Fruit fly (Drosophila melanogaster) whole organism, adult: Measurements from ENCODE around the gene Rtca.

Source experiments
- CG11617 ChIP-seq: fragments of 200-800 bp; sonication (Bioruptor generic); optimal IDR thresholded peaks from 2 replicates; lab custom pipeline; 2017; ENCODE audit warnings: mild to moderate bottlenecking, missing biosample characterization, missing genetic modification reagents, missing genetic modification characterization
- CG12768 ChIP-seq: fragments of 200-800 bp; sonication (Bioruptor generic); optimal IDR thresholded peaks from 2 replicates; lab custom pipeline; 2017; ENCODE audit warnings: missing biosample characterization, missing genetic modification characterization, mild to moderate bottlenecking, moderate library complexity, missing genetic modification reagents
- CG14711 ChIP-seq: fragments of 200-800 bp; sonication (Bioruptor generic); optimal IDR thresholded peaks from 2 replicates; lab custom pipeline; 2018; ENCODE audit warnings: missing biosample characterization, mild to moderate bottlenecking, missing genetic modification characterization, moderate library complexity
- CG1620 ChIP-seq: fragments of 200-800 bp; sonication (Bioruptor generic); optimal IDR thresholded peaks from 2 replicates; lab custom pipeline; 2016; ENCODE audit warnings: missing biosample characterization, missing genetic modification characterization
- CG33017 ChIP-seq: fragments of 200-800 bp; sonication (Bioruptor generic); optimal IDR thresholded peaks from 2 replicates; lab custom pipeline; 2018; ENCODE audit warnings: missing biosample characterization, mild to moderate bottlenecking, missing genetic modification characterization, moderate library complexity
- CG5204 ChIP-seq: fragments of 200-800 bp; sonication (Bioruptor generic); optimal IDR thresholded peaks from 2 replicates; lab custom pipeline; 2016; ENCODE audit warnings: missing biosample characterization, missing genetic modification characterization
- CG7045 ChIP-seq: fragments of 200-800 bp; sonication (Bioruptor generic); optimal IDR thresholded peaks from 2 replicates; lab custom pipeline; 2017; ENCODE audit warnings: missing biosample characterization, mild to moderate bottlenecking, missing genetic modification characterization
- CG7101 ChIP-seq: fragments of 200-800 bp; sonication (Bioruptor generic); optimal IDR thresholded peaks from 2 replicates; lab custom pipeline; 2018; ENCODE audit warnings: missing biosample characterization, mild to moderate bottlenecking, missing genetic modification characterization, moderate library complexity
- Clk ChIP-seq: fragments of 200-800 bp; sonication (Bioruptor generic); optimal IDR thresholded peaks from 2 replicates; lab custom pipeline; 2017; ENCODE audit warnings: missing biosample characterization, missing genetic modification characterization
- Crg-1 ChIP-seq: fragments of 200-800 bp; sonication (Bioruptor generic); optimal IDR thresholded peaks from 2 replicates; lab custom pipeline; 2016; ENCODE audit warnings: missing biosample characterization, missing genetic modification characterization
- Hr96 ChIP-seq: fragments of 200-800 bp; sonication (Bioruptor generic); optimal IDR thresholded peaks from 2 replicates; lab custom pipeline; 2016; ENCODE audit warnings: missing biosample characterization, missing genetic modification characterization
- Mnt ChIP-seq: fragments of 200-800 bp; sonication (Bioruptor generic); optimal IDR thresholded peaks from 2 replicates; lab custom pipeline; 2016; ENCODE audit warnings: missing biosample characterization, mild to moderate bottlenecking, missing genetic modification characterization
- bab1 ChIP-seq: fragments of 200-800 bp; sonication (Bioruptor generic); optimal IDR thresholded peaks from 3 replicates; lab custom pipeline; 2019; ENCODE audit warnings: missing biosample characterization, mild to moderate bottlenecking, missing genetic modification characterization, moderate library complexity
- cic ChIP-seq: fragments of 200-800 bp; sonication (Bioruptor generic); optimal IDR thresholded peaks from 2 replicates; lab custom pipeline; 2017; ENCODE audit warnings: missing biosample characterization, mild to moderate bottlenecking, missing genetic modification characterization, moderate library complexity
- cnc ChIP-seq, 2 experiments: fragments of >200 bp; optimal IDR thresholded peaks; 2 replicates each; lab custom pipeline; 2017
- kay ChIP-seq: fragments of 200-800 bp; sonication (Bioruptor generic); peaks from one replicate; lab custom pipeline; 2016; ENCODE audit warnings: missing biosample characterization, missing genetic modification characterization, borderline replicate concordance
- ovo ChIP-seq: fragments of 200-800 bp; sonication (Bioruptor generic); optimal IDR thresholded peaks from 2 replicates; lab custom pipeline; 2016; ENCODE audit warnings: missing biosample characterization, missing genetic modification characterization
- pad ChIP-seq: fragments of 200-800 bp; sonication (Bioruptor generic); optimal IDR thresholded peaks from 3 replicates; lab custom pipeline; 2017; ENCODE audit warnings: missing biosample characterization, missing genetic modification characterization, mild to moderate bottlenecking, moderate library complexity, missing genetic modification reagents
- tj ChIP-seq: fragments of 200-800 bp; sonication (Bioruptor generic); optimal IDR thresholded peaks from 3 replicates; lab custom pipeline; 2017; ENCODE audit warnings: missing biosample characterization, mild to moderate bottlenecking, missing genetic modification characterization, moderate library complexity
- toe ChIP-seq: fragments of 200-800 bp; sonication (Bioruptor generic); optimal IDR thresholded peaks from 2 replicates; lab custom pipeline; 2016; ENCODE audit warnings: missing biosample characterization, missing genetic modification characterization

The Rtca gene

dm6 chrX:2096341-2096740, 24.1 kb downstream of the Rtca start:
- no peak for TF ChIP-seq Hr96 (GFP tag; lab: Kevin White, UChicago)
- no peak for TF ChIP-seq bab1 (GFP tag; lab: Kevin White, UChicago)
- no peak for TF ChIP-seq CG14711 (tag; lab: Kevin White, UChicago)
- no peak for TF ChIP-seq Crg-1 (GFP tag; lab: Kevin White, UChicago)
- no peak for TF ChIP-seq CG7101 (tag; lab: Kevin White, UChicago)

- TF ChIP-seq Crg-1 (GFP tag; lab: Kevin White, UChicago) (no peak), CG33017 (tag; lab: Kevin White, UChicago) (peak; percentile 8), CG14711 (tag; lab: Kevin White, UChicago) (peak; percentile 40), pad (no peak), tj (GFP tag; lab: Kevin White, UChicago) (no peak), CG12768 (no peak), cnc (optimal IDR thresholded peaks at IDR 0.05; lab: Kevin White, UChicago) (no peak), ovo (GFP tag; lab: Kevin White, UChicago) (no peak), kay (GFP tag; lab: Kevin White, UChicago) (no peak), bab1 (GFP tag; lab: Kevin White, UChicago) (no peak), CG11617 (GFP tag; lab: Kevin White, UChicago) (no peak), CG7045 (GFP tag; lab: Kevin White, UChicago) (no peak), CG1620 (GFP tag; lab: Kevin White, UChicago) (no peak), Hr96 (GFP tag; lab: Kevin White, UChicago) (no peak)
Observed at dm6 chrX:2098267-2098666, 26.1 kb downstream of the Rtca start.

- TF ChIP-seq bab1 (GFP tag; lab: Kevin White, UChicago) (no peak), cic (GFP tag; lab: Kevin White, UChicago) (no peak), CG7101 (tag; lab: Kevin White, UChicago) (no peak), ovo (GFP tag; lab: Kevin White, UChicago) (no peak), Mnt (GFP tag; lab: Kevin White, UChicago) (no peak), CG7045 (GFP tag; lab: Kevin White, UChicago) (no peak), tj (GFP tag; lab: Kevin White, UChicago) (no peak), CG11617 (GFP tag; lab: Kevin White, UChicago) (no peak), CG12768 (no peak), CG1620 (GFP tag; lab: Kevin White, UChicago) (no peak)
Observed at dm6 chrX:2103859-2104258, 31.6 kb downstream of the Rtca start.

- TF ChIP-seq Hr96 (GFP tag; lab: Kevin White, UChicago) = no peak
- TF ChIP-seq CG1620 (GFP tag; lab: Kevin White, UChicago) = no peak
- no peak for TF ChIP-seq CG5204 (GFP tag; lab: Kevin White, UChicago)
- no peak for TF ChIP-seq CG14711 (tag; lab: Kevin White, UChicago)
- no peak for TF ChIP-seq CG11617 (GFP tag; lab: Kevin White, UChicago)
- TF ChIP-seq toe = no peak
- no peak for TF ChIP-seq ovo (GFP tag; lab: Kevin White, UChicago)
- no peak for TF ChIP-seq CG7101 (tag; lab: Kevin White, UChicago)
- no peak for TF ChIP-seq Mnt (GFP tag; lab: Kevin White, UChicago)
- no peak for TF ChIP-seq cic (GFP tag; lab: Kevin White, UChicago)
- TF ChIP-seq pad = no peak
- no peak for TF ChIP-seq CG12768
Observed at dm6 chrX:2104365-2104764, 32.2 kb downstream of the Rtca start.

- TF ChIP-seq kay (GFP tag; lab: Kevin White, UChicago) = no peak
- TF ChIP-seq CG33017 (tag; lab: Kevin White, UChicago) = no peak
Observed at dm6 chrX:2106367-2106766, 34.2 kb downstream of the Rtca start.

- peak; percentile 80 for TF ChIP-seq CG1620 (GFP tag; lab: Kevin White, UChicago)
- peak; percentile 86 for TF ChIP-seq CG12768
- TF ChIP-seq CG33017 (tag; lab: Kevin White, UChicago) = peak; percentile 87
- peak; percentile 89 for TF ChIP-seq CG11617 (GFP tag; lab: Kevin White, UChicago)
- peak; percentile 77 for TF ChIP-seq Mnt (GFP tag; lab: Kevin White, UChicago)
- TF ChIP-seq bab1 (GFP tag; lab: Kevin White, UChicago) = peak; percentile 94
- TF ChIP-seq Crg-1 (GFP tag; lab: Kevin White, UChicago) = peak; percentile 72
- peak; percentile 68 for TF ChIP-seq tj (GFP tag; lab: Kevin White, UChicago)
- TF ChIP-seq pad = peak; percentile 74
- TF ChIP-seq cnc (optimal IDR thresholded peaks at IDR 0.05; lab: Kevin White, UChicago) = no peak
- TF ChIP-seq CG7101 (tag; lab: Kevin White, UChicago) = peak; percentile 95
- TF ChIP-seq CG14711 (tag; lab: Kevin White, UChicago) = peak; percentile 87
- peak; percentile 66 for TF ChIP-seq Clk (GFP tag; lab: Kevin White, UChicago)
- peak; percentile 89 for TF ChIP-seq Hr96 (GFP tag; lab: Kevin White, UChicago)
- peak; percentile 72 for TF ChIP-seq toe
- TF ChIP-seq CG5204 (GFP tag; lab: Kevin White, UChicago) = peak; percentile 66
- peak; percentile 79 for TF ChIP-seq CG7045 (GFP tag; lab: Kevin White, UChicago)
- peak; percentile 85 for TF ChIP-seq ovo (GFP tag; lab: Kevin White, UChicago)
- peak; percentile 93 for TF ChIP-seq cic (GFP tag; lab: Kevin White, UChicago)
- TF ChIP-seq kay (GFP tag; lab: Kevin White, UChicago) = no peak
Observed at dm6 chrX:2107782-2108409, 35.7 kb downstream of the Rtca start.
